Fruit fly (Drosophila melanogaster) whole organism, larva: ENCODE measurements around the gene Tmem214.

Experiments used
- noc ChIP-seq: fragments of 200-800 bp; sonication (Bioruptor generic); optimal IDR thresholded peaks from 3 replicates; lab custom pipeline; 2019; ENCODE audit warnings: missing biosample characterization, mild to moderate bottlenecking, missing genetic modification characterization, moderate library complexity

Tmem214 gene

dm6 chr2L:10970134-10970533 lies at the start of gene Tmem214, which contains the start of gene YL-1:
Tmem214 (minus strand) TSS chr2L:10970275.
YL-1 (plus strand) TSS chr2L:10970443.
- peak; percentile 72 for TF ChIP-seq noc (tag; lab: Kevin White, UChicago)

- no peak for TF ChIP-seq noc (tag; lab: Kevin White, UChicago)
These were observed 46.6 kb upstream of the Tmem214 start, which contains the start of gene CG14913 for dm6 chr2L:11016695-11017094. CG14913 (plus strand) TSS chr2L:11016995.

dm6 chr2L:11015320-11015719 lies 45.2 kb upstream of the Tmem214 start, which contains the start of gene Acp32CD:
Acp32CD (plus strand) TSS chr2L:11015620.
- TF ChIP-seq noc (tag; lab: Kevin White, UChicago): no peak

- TF ChIP-seq noc (tag; lab: Kevin White, UChicago): no peak
These were observed 44.6 kb upstream of the Tmem214 start for dm6 chr2L:11014671-11015070.

dm6 chr2L:11014018-11014611 lies 44.0 kb upstream of the Tmem214 start:
- TF ChIP-seq noc (tag; lab: Kevin White, UChicago): no peak

- TF ChIP-seq noc (tag; lab: Kevin White, UChicago): peak; percentile 46
These were observed 40.9 kb upstream of the Tmem214 start, which contains the start of the genes Art8 and dUTPase for dm6 chr2L:11010999-11011398. Art8 (minus strand) TSS chr2L:11011086. dUTPase (plus strand) TSS chr2L:11011312.

- no peak for TF ChIP-seq noc (tag; lab: Kevin White, UChicago)
These were observed 34.6 kb upstream of the Tmem214 start, which contains the start of gene Nup154 for dm6 chr2L:11004674-11005045. Nup154 (plus strand) TSS chr2L:11004820.

dm6 chr2L:11003925-11004673 lies 34.0 kb upstream of the Tmem214 start, which contains the start of gene RpL9:
RpL9 (minus strand) TSS chr2L:11004189.
- TF ChIP-seq noc (tag; lab: Kevin White, UChicago): no peak

dm6 chr2L:11001376-11002122 lies 31.5 kb upstream of the Tmem214 start, which contains the start of the genes aub and lectin-33A:
aub (minus strand) TSS chr2L:11001476.
lectin-33A (plus strand) TSS chr2L:11002072.
- TF ChIP-seq noc (tag; lab: Kevin White, UChicago): no peak

dm6 chr2L:10989162-10989561 lies 19.1 kb upstream of the Tmem214 start, which contains the start of gene TTLL4A:
TTLL4A (plus strand) TSS chr2L:10989401.
- TF ChIP-seq noc (tag; lab: Kevin White, UChicago): no peak

dm6 chr2L:10988026-10988425 lies 18.0 kb upstream of the Tmem214 start:
- no peak for TF ChIP-seq noc (tag; lab: Kevin White, UChicago)

dm6 chr2L:10987370-10987853 lies 17.3 kb upstream of the Tmem214 start, which contains the start of the genes piwi and CG12253:
piwi (minus strand) TSS chr2L:10987420.
CG12253 (plus strand) TSS chr2L:10987806.
- no peak for TF ChIP-seq noc (tag; lab: Kevin White, UChicago)

- TF ChIP-seq noc (tag; lab: Kevin White, UChicago): no peak
These were observed 16.1 kb upstream of the Tmem214 start for dm6 chr2L:10986138-10986537.

dm6 chr2L:10976864-10977586 lies 7.0 kb upstream of the Tmem214 start:
- no peak for TF ChIP-seq noc (tag; lab: Kevin White, UChicago)
